Worm (Caenorhabditis elegans) whole organism, L3 larva: Measurements from ENCODE around the gene nhr-108.
"Not testable (repeated sequence)": the region's sequence is repeated elsewhere in the genome, so short reads cannot be mapped to it uniquely, and the experiment has no call there.

ENCODE experiments used
- R02D3.7 ChIP-seq: fragments of 150-350 bp; optimal IDR thresholded peaks from 2 replicates; lab custom pipeline; 2014; ENCODE audit warnings: missing biosample characterization, missing genetic modification characterization
- ZK546.5 ChIP-seq: sonication (generic microtip); optimal IDR thresholded peaks from 2 replicates; lab custom pipeline; 2017; ENCODE audit warnings: missing biosample characterization, missing genetic modification characterization
- aly-2 ChIP-seq: fragments of 150-350 bp; optimal IDR thresholded peaks from 2 replicates; lab custom pipeline; 2014; ENCODE audit warnings: missing biosample characterization, missing genetic modification characterization
- ama-1 ChIP-seq: fragments of 150-350 bp; optimal IDR thresholded peaks from 2 replicates; lab custom pipeline; 2018
- ceh-16 ChIP-seq: sonication (generic microtip); optimal IDR thresholded peaks from 2 replicates; lab custom pipeline; 2017; ENCODE audit warnings: missing biosample characterization, missing genetic modification characterization
- ceh-28 ChIP-seq: fragments of 150-350 bp; optimal IDR thresholded peaks from 2 replicates; lab custom pipeline; 2014; ENCODE audit warnings: missing biosample characterization, missing genetic modification reagents, missing genetic modification characterization
- ceh-82 ChIP-seq: fragments of 150-350 bp; optimal IDR thresholded peaks from 2 replicates; lab custom pipeline; 2014; ENCODE audit warnings: missing biosample characterization, missing genetic modification characterization
- ceh-9 ChIP-seq: sonication (generic microtip); optimal IDR thresholded peaks from 2 replicates; lab custom pipeline; 2018; ENCODE audit warnings: missing biosample characterization, missing genetic modification characterization
- daf-12 ChIP-seq: fragments of 150-350 bp; optimal IDR thresholded peaks from 2 replicates; lab custom pipeline; 2014; ENCODE audit warnings: missing biosample characterization, missing genetic modification reagents, missing genetic modification characterization
- egl-27 ChIP-seq: sonication (generic microtip); optimal IDR thresholded peaks from 4 replicates; lab custom pipeline; 2017; ENCODE audit warnings: missing biosample characterization, missing genetic modification reagents, missing genetic modification characterization
- egl-5 ChIP-seq: fragments of 150-350 bp; optimal IDR thresholded peaks from 2 replicates; lab custom pipeline; 2017; ENCODE audit warnings: missing biosample characterization, missing genetic modification reagents, missing genetic modification characterization, inconsistent platforms
- elt-1 ChIP-seq: fragments of 150-350 bp; optimal IDR thresholded peaks from 2 replicates; lab custom pipeline; 2014; ENCODE audit warnings: missing biosample characterization, missing genetic modification characterization
- elt-2 ChIP-seq: sonication (generic microtip); optimal IDR thresholded peaks from 2 replicates; lab custom pipeline; 2016; ENCODE audit warnings: missing genetic modification reagents, mild to moderate bottlenecking, missing genetic modification characterization, missing compliant biosample characterization
- elt-3 ChIP-seq, 3 experiments: fragments of 150-350 bp in 1 of 3; sonication (generic microtip) in 2 of 3; optimal IDR thresholded peaks; 2 replicates in 2 of 3; 4 replicates in 1 of 3; lab custom pipeline; 2014 to 2017; ENCODE audit warnings: missing biosample characterization in 3 of 3, missing genetic modification characterization in 3 of 3
- fkh-10 ChIP-seq: sonication (generic microtip); optimal IDR thresholded peaks from 2 replicates; lab custom pipeline; 2017; ENCODE audit warnings: missing biosample characterization, missing genetic modification reagents, missing genetic modification characterization
- fkh-2 ChIP-seq: fragments of 150-350 bp; optimal IDR thresholded peaks from 2 replicates; lab custom pipeline; 2014; ENCODE audit warnings: missing biosample characterization, missing genetic modification reagents, missing genetic modification characterization
- fos-1 ChIP-seq: fragments of 150-350 bp; optimal IDR thresholded peaks from 2 replicates; lab custom pipeline; 2014; ENCODE audit warnings: missing biosample characterization, missing genetic modification characterization
- hmg-11 ChIP-seq: sonication (generic microtip); optimal IDR thresholded peaks from 2 replicates; lab custom pipeline; 2016; ENCODE audit warnings: missing genetic modification characterization, missing compliant biosample characterization
- lin-15B ChIP-seq: fragments of 150-350 bp; optimal IDR thresholded peaks from 2 replicates; lab custom pipeline; 2014; ENCODE audit warnings: missing biosample characterization, missing genetic modification characterization
- lin-39 ChIP-seq: fragments of 150-350 bp; optimal IDR thresholded peaks from 2 replicates; lab custom pipeline; 2018; ENCODE audit warnings: missing biosample characterization, missing genetic modification reagents, missing genetic modification characterization
- lsy-12 ChIP-seq: sonication (generic microtip); optimal IDR thresholded peaks from 2 replicates; lab custom pipeline; 2016; ENCODE audit warnings: mild to moderate bottlenecking, missing genetic modification characterization, missing compliant biosample characterization
- mml-1 ChIP-seq: fragments of 150-350 bp; sonication (generic microtip); optimal IDR thresholded peaks from 3 replicates; lab custom pipeline; 2014; ENCODE audit warnings: missing biosample characterization, missing genetic modification characterization
- nfya-1 ChIP-seq: sonication (generic microtip); optimal IDR thresholded peaks from 2 replicates; lab custom pipeline; 2017; ENCODE audit warnings: missing genetic modification characterization, mild to moderate bottlenecking, missing compliant biosample characterization, antibody characterized with exemption, moderate library complexity; ENCODE audit not compliant: insufficient read depth
- nhr-237 ChIP-seq: fragments of 150-350 bp; optimal IDR thresholded peaks from 2 replicates; lab custom pipeline; 2014; ENCODE audit warnings: missing biosample characterization, missing genetic modification characterization
- nhr-25 ChIP-seq: sonication (generic microtip); optimal IDR thresholded peaks from 2 replicates; lab custom pipeline; 2017; ENCODE audit warnings: missing biosample characterization, missing genetic modification characterization
- nhr-28 ChIP-seq: fragments of 150-350 bp; optimal IDR thresholded peaks from 2 replicates; lab custom pipeline; 2014; ENCODE audit warnings: missing biosample characterization, missing genetic modification characterization
- nhr-43 ChIP-seq: sonication (generic microtip); optimal IDR thresholded peaks from 2 replicates; lab custom pipeline; 2016; ENCODE audit warnings: mild to moderate bottlenecking, missing genetic modification characterization, missing compliant biosample characterization; ENCODE audit not compliant: poor library complexity, severe bottlenecking
- nhr-67 ChIP-seq: fragments of 150-350 bp; optimal IDR thresholded peaks from 2 replicates; lab custom pipeline; 2014; ENCODE audit warnings: missing biosample characterization, missing genetic modification characterization
- nhr-76 ChIP-seq: fragments of 150-350 bp; sonication (generic microtip); optimal IDR thresholded peaks from 5 replicates; lab custom pipeline; 2014; ENCODE audit warnings: missing biosample characterization, missing genetic modification characterization
- pha-4 ChIP-seq: fragments of 150-350 bp; optimal IDR thresholded peaks from 2 replicates; lab custom pipeline; 2014; ENCODE audit warnings: missing biosample characterization, missing genetic modification reagents, missing genetic modification characterization
- pqm-1 ChIP-seq: fragments of 150-350 bp; optimal IDR thresholded peaks from 2 replicates; lab custom pipeline; 2017; ENCODE audit warnings: missing biosample characterization, missing genetic modification characterization, inconsistent platforms
- snpc-4 ChIP-seq: fragments of 150-350 bp; optimal IDR thresholded peaks from 2 replicates; lab custom pipeline; 2014; ENCODE audit warnings: missing biosample characterization, missing genetic modification characterization
- unc-39 ChIP-seq: sonication (generic microtip); optimal IDR thresholded peaks from 4 replicates; lab custom pipeline; 2017; ENCODE audit warnings: missing biosample characterization, missing genetic modification characterization
- unc-62 ChIP-seq: fragments of 150-350 bp; sonication (generic microtip); optimal IDR thresholded peaks from 4 replicates; lab custom pipeline; 2014; ENCODE audit warnings: missing biosample characterization, missing genetic modification reagents, missing genetic modification characterization
- ztf-11 ChIP-seq: fragments of 150-350 bp; optimal IDR thresholded peaks from 2 replicates; lab custom pipeline; 2014; ENCODE audit warnings: missing biosample characterization, missing genetic modification characterization

Gene nhr-108

DNA sequence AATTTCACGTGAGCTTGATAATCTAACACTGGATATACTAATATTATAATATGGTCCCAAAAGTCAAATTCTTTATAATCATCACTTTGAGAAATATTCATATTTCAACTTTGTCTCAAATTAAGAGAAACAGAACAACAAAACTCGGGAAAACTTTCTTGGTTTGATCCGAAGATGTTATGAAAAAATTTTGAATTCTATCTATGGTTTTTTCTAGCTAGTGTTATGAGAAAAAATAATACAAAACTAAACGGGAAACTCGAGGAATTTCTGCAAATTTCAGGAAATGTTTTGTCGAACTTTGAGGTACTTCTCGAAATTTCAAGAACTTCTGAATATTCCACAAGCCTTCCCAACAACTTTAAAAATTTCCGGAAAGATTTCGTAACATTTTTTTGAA lies 26.6 kb upstream of the nhr-108 start, which contains the start of gene srw-59:
Gene srw-59, minus strand, starts transcription at position 101 of the 400 bp plus-strand sequence.
- TF ChIP-seq aly-2 (tag; lab: Kevin White, UChicago), result no peak
- no peak for TF ChIP-seq lsy-12 (tag; lab: Kevin White, UChicago)
- no peak for TF ChIP-seq ceh-28
- no peak for TF ChIP-seq nhr-28 (tag; lab: Kevin White, UChicago)
- TF ChIP-seq R02D3.7 (tag; lab: Kevin White, UChicago), result no peak
- no peak for TF ChIP-seq ceh-16 (tag; lab: Kevin White, UChicago)

DNA sequence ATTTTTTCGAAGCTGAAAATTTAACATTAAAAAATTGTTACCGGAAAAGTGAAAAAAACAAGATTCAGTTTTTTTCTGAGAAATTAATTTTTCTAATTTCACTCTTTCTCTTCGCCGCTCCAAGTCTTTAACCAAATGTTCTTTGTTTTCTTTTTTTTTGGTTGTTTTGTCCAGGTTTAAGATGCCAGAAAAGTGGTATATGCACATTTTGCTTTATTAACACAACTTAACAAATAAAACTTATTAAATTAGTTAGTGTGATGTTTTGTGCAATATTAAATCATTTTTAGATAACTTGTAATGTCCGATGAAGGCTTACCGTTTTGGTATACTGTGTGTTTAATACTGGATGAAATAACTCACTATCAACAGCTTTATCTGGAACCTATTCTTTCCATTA lies 18.9 kb upstream of the nhr-108 start, which contains the start of gene srw-53:
Gene srw-53, plus strand, starts transcription at position 301 of the 400 bp plus-strand sequence.
- TF ChIP-seq ceh-9 (tag; lab: Kevin White, UChicago), result no peak
- no peak for TF ChIP-seq egl-5 (tag; lab: Kevin White, UChicago)
- TF ChIP-seq ama-1 (lab: Kevin White, UChicago), result no peak
- TF ChIP-seq ztf-11, result no peak
- no peak for TF ChIP-seq fkh-2 (tag; lab: Kevin White, UChicago)
- TF ChIP-seq fkh-10 (GFP tag; lab: Kevin White, UChicago), result no peak
- no peak for TF ChIP-seq ZK546.5 (tag; lab: Kevin White, UChicago)
- no peak for TF ChIP-seq nhr-25 (tag; lab: Kevin White, UChicago)
- no peak for TF ChIP-seq egl-27
- TF ChIP-seq nfya-1 (tag; lab: Kevin White, UChicago), result no peak
- TF ChIP-seq ceh-82 (tag; lab: Kevin White, UChicago), result no peak
- no peak for TF ChIP-seq unc-39
- TF ChIP-seq lin-39 (tag; lab: Kevin White, UChicago), result no peak
- TF ChIP-seq, all 47 proteins: peak for 0

ce11 chrV:15940254-15940653 lies 16.0 kb upstream of the nhr-108 start, which contains the start of gene srw-55:
Gene srw-55 (minus strand): TSS chrV:15940354.
- TF ChIP-seq mml-1 (tag; lab: Kevin White, UChicago) (no peak), elt-2 (tag; lab: Kevin White, UChicago) (no peak)

ce11 chrV:15932390-15932789 lies 8.1 kb upstream of the nhr-108 start, which contains the start of gene srw-26:
Gene srw-26 (minus strand): TSS chrV:15932490.
- TF ChIP-seq elt-3 (tag; optimal IDR thresholded peaks at IDR 0.05; lab: Kevin White, UChicago), result no peak
- TF ChIP-seq snpc-4 (tag; lab: Kevin White, UChicago), result no peak
- TF ChIP-seq nhr-237 (tag; lab: Kevin White, UChicago), result no peak
- TF ChIP-seq nhr-67 (tag; lab: Kevin White, UChicago), result no peak
- no peak for TF ChIP-seq elt-1 (tag; lab: Kevin White, UChicago)
- TF ChIP-seq ztf-11, result no peak
- no peak for TF ChIP-seq nhr-43 (tag; lab: Kevin White, UChicago)
- no peak for TF ChIP-seq fos-1 (tag; lab: Kevin White, UChicago)
- TF ChIP-seq ZK546.5 (tag; lab: Kevin White, UChicago), result no peak
- no peak for TF ChIP-seq lin-15B (tag; lab: Kevin White, UChicago)
- no peak for TF ChIP-seq ceh-9 (tag; lab: Kevin White, UChicago)
- no peak for TF ChIP-seq ceh-16 (tag; lab: Kevin White, UChicago)

DNA sequence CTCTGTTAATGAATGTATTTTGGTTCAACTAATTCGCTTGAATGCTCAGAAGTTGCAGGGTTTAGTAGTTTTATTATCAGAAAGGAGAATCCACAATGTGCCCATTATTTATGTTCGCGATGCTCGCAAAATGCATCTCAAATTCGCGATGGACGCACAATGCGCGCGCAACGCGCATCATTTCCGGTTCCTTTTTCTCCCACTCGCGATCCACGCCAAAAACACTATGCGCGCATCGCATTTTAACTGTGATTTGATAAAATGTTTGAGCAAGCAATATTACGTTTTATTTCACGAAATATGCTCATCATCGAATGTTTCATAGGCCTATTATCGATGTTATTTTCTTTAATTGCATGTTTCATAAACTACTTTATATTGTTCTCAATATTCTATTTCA lies 5.6 kb upstream of the nhr-108 start, which contains the start of gene srbc-77:
Gene srbc-77, plus strand, starts transcription at position 301 of the 400 bp plus-strand sequence.
- not testable (repeated sequence) for TF ChIP-seq egl-5, daf-12, pqm-1 (tag; lab: Kevin White, UChicago)

- TF ChIP-seq nhr-76 (tag; lab: Kevin White, UChicago) (no peak), ceh-9 (tag; lab: Kevin White, UChicago) (no peak), fkh-2 (tag; lab: Kevin White, UChicago) (no peak), hmg-11 (tag; lab: Kevin White, UChicago) (no peak), ceh-28 (no peak), pha-4 (tag; lab: Kevin White, UChicago) (no peak), ztf-11 (no peak), egl-27 (no peak), R02D3.7 (tag; lab: Kevin White, UChicago) (no peak), unc-62 (GFP tag; lab: Kevin White, UChicago) (no peak), ceh-16 (tag; lab: Kevin White, UChicago) (no peak), daf-12 (tag; lab: Kevin White, UChicago) (no peak)
- TF ChIP-seq, all 47 proteins: peak for 0
Measured at ce11 chrV:15928325-15928724, 4.1 kb upstream of the nhr-108 start, which contains the start of gene pzf-1. Gene pzf-1 (minus strand): TSS chrV:15928425.
